Fruit fly (Drosophila melanogaster) whole organism, prepupa: ENCODE measurements around the gene eIF4EHP.

Experiments
- CG34406 ChIP-seq: fragments of 200-800 bp; sonication (Bioruptor generic); optimal IDR thresholded peaks from 3 replicates; lab custom pipeline; 2016; ENCODE audit warnings: missing biosample characterization, missing genetic modification characterization
- CG4318 ChIP-seq: fragments of 200-800 bp; sonication (Bioruptor generic); optimal IDR thresholded peaks from 3 replicates; lab custom pipeline; 2017; ENCODE audit warnings: missing biosample characterization, mild to moderate bottlenecking, missing genetic modification characterization
- CG6276 ChIP-seq: fragments of 200-800 bp; sonication (Bioruptor generic); optimal IDR thresholded peaks from 2 replicates; lab custom pipeline; 2017; ENCODE audit warnings: missing biosample characterization, mild to moderate bottlenecking, missing genetic modification characterization
- CG6792 ChIP-seq: fragments of 200-800 bp; sonication (Bioruptor generic); optimal IDR thresholded peaks from 3 replicates; lab custom pipeline; 2016; ENCODE audit warnings: missing biosample characterization, missing genetic modification characterization
- CG6808 ChIP-seq: fragments of 200-800 bp; sonication (Bioruptor generic); optimal IDR thresholded peaks from 3 replicates; lab custom pipeline; 2017; ENCODE audit warnings: missing biosample characterization, missing genetic modification characterization, mild to moderate bottlenecking, moderate library complexity, missing genetic modification reagents
- CG6854 ChIP-seq: fragments of 200-800 bp; sonication (Bioruptor generic); optimal IDR thresholded peaks from 2 replicates; lab custom pipeline; 2017; ENCODE audit warnings: missing biosample characterization, mild to moderate bottlenecking, missing genetic modification characterization
- Hr4 ChIP-seq: fragments of 200-800 bp; sonication (Bioruptor generic); optimal IDR thresholded peaks from 3 replicates; lab custom pipeline; 2016; ENCODE audit warnings: missing biosample characterization, missing genetic modification characterization
- Lpt ChIP-seq: fragments of 200-800 bp; sonication (Bioruptor generic); optimal IDR thresholded peaks from 3 replicates; lab custom pipeline; 2016; ENCODE audit warnings: missing biosample characterization, missing genetic modification characterization
- eg ChIP-seq: fragments of 200-800 bp; sonication (Bioruptor generic); IDR thresholded peaks from 3 replicates; pipeline ENCODE4 v1.3.6; 2022; ENCODE audit warnings: missing biosample characterization, missing genetic modification characterization

DNA sequence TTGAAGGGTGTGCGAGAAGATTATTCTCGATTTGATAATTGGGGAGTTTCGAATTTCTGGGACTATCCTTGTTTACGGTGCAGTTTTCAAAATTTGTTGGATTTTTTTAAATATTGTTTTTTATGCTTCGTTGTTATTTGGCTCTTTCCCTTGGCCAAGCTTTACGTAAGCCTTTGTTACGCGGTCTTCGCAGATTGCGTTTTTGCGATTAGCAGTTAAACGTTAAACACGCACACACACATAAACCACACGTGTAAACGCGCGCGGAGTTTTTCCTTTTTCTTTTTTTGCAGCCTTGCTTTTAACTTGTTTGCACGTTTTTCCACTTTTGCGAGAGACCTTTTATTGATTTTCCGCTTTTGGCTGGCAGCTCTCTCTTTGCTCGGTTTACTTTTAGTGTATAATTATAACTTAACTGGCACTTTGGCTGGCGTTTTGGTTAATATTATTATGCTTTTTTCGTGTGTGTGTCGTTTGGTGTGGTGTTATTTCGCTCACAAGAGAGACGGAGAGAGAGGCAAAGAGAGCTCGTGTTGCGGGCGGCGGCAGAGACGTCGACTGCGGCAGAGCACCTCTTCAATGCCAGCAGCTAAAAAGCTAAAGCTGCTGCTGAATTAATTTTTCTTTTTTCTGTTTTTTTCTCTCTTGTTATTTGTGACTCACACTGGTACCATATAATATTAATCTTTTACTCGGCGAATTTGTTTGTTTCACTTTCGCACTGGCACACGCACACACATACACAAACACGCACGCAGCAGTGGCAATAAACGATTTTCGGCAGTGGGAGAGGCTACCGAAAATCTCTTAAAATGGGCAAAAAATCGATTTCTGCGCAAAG, 4.1 kb downstream of the eIF4EHP start:
- TF ChIP-seq CG6808 (GFP tag; lab: Kevin White, UChicago): no peak
- no peak for TF ChIP-seq Lpt (GFP tag; lab: Kevin White, UChicago)
- no peak for TF ChIP-seq eg
- no peak for TF ChIP-seq CG34406 (GFP tag; lab: Kevin White, UChicago)
- TF ChIP-seq CG4318 (GFP tag; lab: Kevin White, UChicago): no peak
- no peak for TF ChIP-seq CG6792 (GFP tag; lab: Kevin White, UChicago)
- TF ChIP-seq Hr4 (GFP tag; lab: Kevin White, UChicago): no peak
- TF ChIP-seq CG6854: peak; percentile 28
- TF ChIP-seq CG6276 (GFP tag; lab: Kevin White, UChicago): no peak
